Worm (Caenorhabditis elegans): Measurements from ENCODE around the gene R10H10.4.

R10H10.4 gene

DNA sequence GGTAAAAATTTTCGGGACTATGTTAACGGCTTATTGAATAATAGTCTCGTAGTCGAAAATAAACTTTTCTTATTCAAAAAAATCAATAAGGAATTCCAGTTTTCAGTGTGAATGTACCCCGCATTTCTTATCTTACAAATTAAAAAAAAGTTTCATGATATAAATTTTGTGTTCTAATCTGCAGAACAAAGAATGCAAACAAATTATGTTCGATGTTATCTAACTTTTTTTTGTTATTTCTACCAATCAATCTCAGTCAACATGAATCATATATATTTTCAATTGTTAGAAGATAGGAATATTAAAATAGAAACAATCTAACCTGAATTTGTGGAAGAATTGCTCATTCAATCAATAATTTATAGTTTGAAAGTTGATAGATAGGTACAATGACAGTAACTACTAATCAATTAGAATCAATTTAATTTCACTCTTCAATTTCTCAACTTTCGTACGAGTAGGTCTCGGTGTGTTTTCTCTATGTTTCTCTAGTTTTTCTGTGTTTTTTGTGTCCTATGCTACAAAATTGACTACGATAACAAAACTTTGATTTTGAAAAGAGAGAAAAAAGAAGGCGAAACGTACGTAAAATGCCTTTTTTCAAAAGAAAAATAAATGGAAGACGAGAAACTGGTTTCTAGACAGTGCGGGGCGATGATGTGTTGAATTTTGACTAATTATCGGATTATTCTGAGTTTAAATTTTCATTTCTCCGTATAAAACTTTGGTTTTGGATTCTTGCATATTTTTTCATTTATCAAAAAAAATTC, 44.7 kb downstream of the R10H10.4 start, which contains the start of the genes unc-43 and Y43C5B.3:
Gene unc-43 (minus strand): TSS at position 347 of the 770 bp plus-strand sequence.
Gene Y43C5B.3 (plus strand): TSS at position 720 of the 770 bp plus-strand sequence.
- TF ChIP-seq snpc-4 (tag; optimal IDR thresholded peaks at IDR 0.05) (no peak), nhr-76 (tag; optimal IDR thresholded peaks at IDR 0.05) (no peak)

ce11 chrIV:10347528-10347927, 47.2 kb downstream of the R10H10.4 start:
- no peak for TF ChIP-seq M03D4.4 (tag; optimal IDR thresholded peaks at IDR 0.05)
- TF ChIP-seq ces-1 (GFP tag; optimal IDR thresholded peaks at IDR 0.05): peak; percentile 74

ce11 chrIV:10346948-10347347, 47.8 kb downstream of the R10H10.4 start:
- TF ChIP-seq mep-1 (tag; optimal IDR thresholded peaks at IDR 0.05) (no peak), hlh-1 (tag; optimal IDR thresholded peaks at IDR 0.05) (no peak), zip-8 (tag; optimal IDR thresholded peaks at IDR 0.05) (no peak), unc-62 (GFP tag; optimal IDR thresholded peaks at IDR 0.05) (no peak), tbx-8 (GFP tag; optimal IDR thresholded peaks at IDR 0.05) (no peak), ceh-83 (GFP tag; optimal IDR thresholded peaks at IDR 0.05) (no peak), unc-120 (tag; optimal IDR thresholded peaks at IDR 0.05; ENCODE audit: poor library complexity, severe bottlenecking) (no peak), drap-1 (GFP tag; optimal IDR thresholded peaks at IDR 0.05) (no peak), bed-3 (GFP tag; optimal IDR thresholded peaks at IDR 0.05) (no peak), mab-5 (tag; optimal IDR thresholded peaks at IDR 0.05) (no peak), flh-1 (GFP tag; optimal IDR thresholded peaks at IDR 0.05) (no peak), cnd-1 (tag; optimal IDR thresholded peaks at IDR 0.05) (no peak)

- peak; percentile 46 for TF ChIP-seq nhr-237 (tag; optimal IDR thresholded peaks at IDR 0.05)
- peak; percentile 47 for TF ChIP-seq ces-1 (GFP tag; optimal IDR thresholded peaks at IDR 0.05)
- peak; percentile 15 for TF ChIP-seq pha-4 (tag; optimal IDR thresholded peaks at IDR 0.05)
- peak; percentile 23 for TF ChIP-seq lsy-2 (tag; optimal IDR thresholded peaks at IDR 0.05)
- no peak for TF ChIP-seq elt-1 (tag; optimal IDR thresholded peaks at IDR 0.05; ENCODE audit: borderline replicate concordance, insufficient read depth)
- TF ChIP-seq sptf-1 (tag; optimal IDR thresholded peaks at IDR 0.05): peak; percentile 4
- TF ChIP-seq nhr-12 (tag; optimal IDR thresholded peaks at IDR 0.05): no peak
- peak; percentile 69 for TF ChIP-seq unc-120 (tag; optimal IDR thresholded peaks at IDR 0.05; ENCODE audit: poor library complexity, severe bottlenecking)
- TF ChIP-seq hlh-1 (tag; optimal IDR thresholded peaks at IDR 0.05): peak; percentile 29
- TF ChIP-seq zip-8 (tag; optimal IDR thresholded peaks at IDR 0.05): no peak
- peak; percentile 66 for TF ChIP-seq unc-62 (GFP tag; optimal IDR thresholded peaks at IDR 0.05)
- peak; percentile 51 for TF ChIP-seq mep-1 (tag; optimal IDR thresholded peaks at IDR 0.05)
These were observed 48.8 kb downstream of the R10H10.4 start for ce11 chrIV:10345990-10346389.

DNA sequence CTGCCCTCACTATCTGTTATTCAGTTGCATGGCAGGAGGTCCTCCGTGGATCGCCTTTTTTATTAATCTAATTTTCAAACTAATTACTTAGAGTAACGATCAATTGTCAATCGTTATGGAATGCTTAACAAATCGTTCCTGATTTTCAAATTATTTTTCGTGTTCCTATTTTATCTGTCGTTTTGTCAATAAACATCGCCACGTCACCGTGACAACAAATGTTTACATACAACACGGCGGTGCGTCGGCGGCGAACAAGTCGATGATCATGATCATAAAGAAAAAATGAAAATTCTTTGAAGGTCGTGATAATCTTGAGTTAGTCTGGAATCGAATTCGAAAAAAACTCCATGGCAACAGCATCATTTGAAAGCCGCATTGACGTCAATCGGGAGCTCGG, 49.3 kb downstream of the R10H10.4 start:
- no peak for TF ChIP-seq lin-32 (GFP tag; optimal IDR thresholded peaks at IDR 0.05)

ce11 chrIV:10344621-10345020, 50.1 kb downstream of the R10H10.4 start:
- peak; percentile 43 for TF ChIP-seq unc-120 (tag; optimal IDR thresholded peaks at IDR 0.05; ENCODE audit: poor library complexity, severe bottlenecking)
- TF ChIP-seq ces-1 (GFP tag; optimal IDR thresholded peaks at IDR 0.05): peak; percentile 40
- peak; percentile 22 for TF ChIP-seq mep-1 (tag; optimal IDR thresholded peaks at IDR 0.05)
- no peak for TF ChIP-seq tbx-8 (GFP tag; optimal IDR thresholded peaks at IDR 0.05)
- no peak for TF ChIP-seq elt-3 (tag; optimal IDR thresholded peaks at IDR 0.05)

All from whole organism, mixed stage, embryonic.